Fruit fly (Drosophila melanogaster) whole organism: ENCODE measurements around the gene CG8032.

ENCODE experiments used
- CG8478 ChIP-seq: fragments of >200 bp; optimal IDR thresholded peaks from 2 replicates; lab custom pipeline; 2018; ENCODE audit warnings: inconsistent platforms
- Dll ChIP-seq: fragments of >200 bp; optimal IDR thresholded peaks from 2 replicates; lab custom pipeline; 2017
- EcR ChIP-seq, 2 experiments: fragments of >200 bp; optimal IDR thresholded peaks; 2 replicates each; lab custom pipeline; 2017; ENCODE audit warnings: missing biosample characterization in 2 of 2, missing genetic modification characterization in 2 of 2, missing genetic modification reagents in 2 of 2
- pan ChIP-seq: fragments of >200 bp; optimal IDR thresholded peaks from 2 replicates; lab custom pipeline; 2017
- psq ChIP-seq: fragments of >200 bp; optimal IDR thresholded peaks from 2 replicates; lab custom pipeline; 2017
- usp ChIP-seq: fragments of >200 bp; optimal IDR thresholded peaks from 2 replicates; lab custom pipeline; 2017; ENCODE audit warnings: missing biosample characterization, missing genetic modification characterization, mixed read lengths

CG8032 gene

DNA sequence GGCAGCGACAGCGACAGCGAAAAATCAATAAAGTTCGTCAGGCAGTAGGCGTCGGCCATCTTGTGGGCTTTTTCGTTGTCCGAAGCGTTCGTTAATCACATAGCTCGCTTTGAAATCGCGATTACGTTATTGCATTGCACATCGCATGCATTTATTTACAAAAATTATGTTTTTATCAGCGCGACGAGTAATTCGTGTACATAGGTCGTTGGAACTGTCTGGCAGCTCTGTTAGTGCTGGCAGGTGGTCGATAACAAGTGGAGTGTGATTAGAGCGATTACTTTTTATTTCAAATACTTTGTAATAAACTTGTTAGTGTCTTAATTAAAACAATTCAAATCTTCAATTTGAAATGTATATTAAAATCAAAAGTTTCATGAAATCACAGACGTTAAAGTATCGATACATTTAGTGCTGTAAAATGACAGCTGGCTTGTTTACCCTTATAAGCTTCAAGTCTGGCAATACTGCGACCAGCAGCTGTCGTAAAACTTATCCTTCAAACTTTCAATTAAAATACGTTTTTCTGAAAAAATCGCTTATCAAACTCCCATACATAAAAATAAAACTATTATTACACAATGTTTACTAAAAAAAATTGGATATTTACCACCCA lies at the start of gene CG8032:
TSS of gene CG8032 (plus strand) at position 448 of the 616 bp plus-strand sequence.
- TF ChIP-seq CG8478 (lab: Kevin White, UChicago) (no peak), usp (no peak), psq (lab: Kevin White, UChicago) (no peak), pan (no peak), EcR (GFP tag; optimal IDR thresholded peaks at IDR 0.05; lab: Kevin White, UChicago) (no peak), Dll (lab: Kevin White, UChicago) (no peak)

DNA sequence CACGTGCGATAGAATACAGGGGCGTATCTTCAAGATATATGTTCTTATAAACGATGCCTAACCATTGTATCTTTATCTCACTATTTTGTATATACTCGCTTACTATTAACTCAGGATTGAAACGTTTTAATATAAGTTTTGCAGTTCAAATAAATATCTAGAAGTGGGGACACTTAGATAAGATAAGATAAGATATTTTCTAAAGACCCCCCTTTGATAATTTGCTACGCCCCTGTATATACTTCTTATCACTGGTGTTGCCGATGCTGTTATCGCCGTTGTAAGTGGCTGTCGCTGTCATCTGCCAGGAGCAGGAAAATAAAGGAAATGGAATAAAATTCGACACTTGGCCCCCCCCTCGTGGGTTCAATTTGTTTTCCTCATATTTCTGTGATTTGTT lies 47.8 kb upstream of the CG8032 start:
- TF ChIP-seq pan = no peak
- TF ChIP-seq psq (lab: Kevin White, UChicago) = no peak

DNA sequence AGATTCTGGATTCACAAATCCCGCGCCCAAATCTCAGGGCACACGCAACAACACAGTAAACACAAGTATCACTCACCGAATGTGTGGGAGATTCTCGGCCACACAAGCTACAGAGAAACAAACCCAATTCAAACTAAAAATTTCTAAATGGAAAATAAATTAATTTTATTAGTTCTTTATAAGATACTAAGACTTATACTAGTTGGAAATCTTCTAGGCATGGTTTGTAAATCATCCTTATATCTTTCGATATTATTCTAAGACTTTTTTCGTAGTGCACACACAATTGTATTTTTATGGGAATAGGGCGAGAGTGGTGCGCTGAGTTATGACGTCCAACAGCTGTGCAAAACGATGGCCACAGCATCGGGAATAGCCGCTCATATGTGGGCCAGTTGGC lies 44.8 kb upstream of the CG8032 start:
- TF ChIP-seq usp (no peak), Dll (lab: Kevin White, UChicago) (no peak), EcR (GFP tag; optimal IDR thresholded peaks at IDR 0.05; lab: Kevin White, UChicago) (no peak), pan (no peak), psq (lab: Kevin White, UChicago) (no peak), CG8478 (lab: Kevin White, UChicago) (no peak)

DNA sequence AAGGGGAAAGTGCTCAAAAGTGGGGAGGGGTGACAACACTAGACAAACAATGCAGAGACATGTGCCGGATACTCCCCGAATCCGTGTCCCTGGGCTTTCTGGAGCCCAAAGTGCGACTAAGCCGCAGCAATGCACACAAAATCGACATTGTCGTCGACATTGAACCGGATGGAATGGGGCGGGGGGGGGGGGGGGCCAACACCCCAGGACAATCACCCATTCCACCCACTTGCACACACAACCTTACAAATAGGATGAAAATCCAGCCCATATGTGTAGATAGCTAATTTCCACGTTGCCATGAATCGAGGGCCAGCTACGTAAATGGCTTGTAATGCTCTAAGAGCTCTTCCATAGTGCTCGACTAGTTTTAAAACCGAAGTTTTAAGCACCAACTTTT lies 43.2 kb upstream of the CG8032 start:
- no peak for TF ChIP-seq CG8478 (lab: Kevin White, UChicago)
- no peak for TF ChIP-seq usp
- TF ChIP-seq EcR (GFP tag; optimal IDR thresholded peaks at IDR 0.05; lab: Kevin White, UChicago) = no peak
- no peak for TF ChIP-seq pan
- no peak for TF ChIP-seq Dll (lab: Kevin White, UChicago)
- no peak for TF ChIP-seq psq (lab: Kevin White, UChicago)

DNA sequence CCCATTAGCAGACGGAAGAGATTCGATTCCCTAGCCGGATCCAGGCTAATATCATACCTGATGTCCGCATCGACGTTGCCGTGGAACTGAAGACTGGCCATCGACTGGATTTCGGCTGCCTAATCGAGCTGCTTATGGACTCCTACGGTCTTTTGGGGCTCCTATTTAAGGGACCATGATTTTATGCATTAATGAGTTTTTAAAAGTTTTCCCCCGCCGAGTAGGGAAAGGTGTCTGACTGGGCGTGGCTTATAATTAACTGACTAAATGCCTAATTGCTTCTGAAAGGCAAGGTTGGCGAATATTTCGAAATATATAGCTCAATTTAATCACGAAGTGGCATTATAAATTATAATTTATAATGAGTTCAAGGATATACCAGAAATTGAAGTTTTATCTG lies 28.1 kb upstream of the CG8032 start, which contains the start of gene Or85e:
TSS of gene Or85e (minus strand) at position 101 of the 400 bp plus-strand sequence.
- TF ChIP-seq Dll (lab: Kevin White, UChicago) = no peak
- TF ChIP-seq EcR (GFP tag; optimal IDR thresholded peaks at IDR 0.05; lab: Kevin White, UChicago) = no peak
- TF ChIP-seq psq (lab: Kevin White, UChicago) = no peak
- TF ChIP-seq pan = no peak
- no peak for TF ChIP-seq CG8478 (lab: Kevin White, UChicago)
- no peak for TF ChIP-seq usp

DNA sequence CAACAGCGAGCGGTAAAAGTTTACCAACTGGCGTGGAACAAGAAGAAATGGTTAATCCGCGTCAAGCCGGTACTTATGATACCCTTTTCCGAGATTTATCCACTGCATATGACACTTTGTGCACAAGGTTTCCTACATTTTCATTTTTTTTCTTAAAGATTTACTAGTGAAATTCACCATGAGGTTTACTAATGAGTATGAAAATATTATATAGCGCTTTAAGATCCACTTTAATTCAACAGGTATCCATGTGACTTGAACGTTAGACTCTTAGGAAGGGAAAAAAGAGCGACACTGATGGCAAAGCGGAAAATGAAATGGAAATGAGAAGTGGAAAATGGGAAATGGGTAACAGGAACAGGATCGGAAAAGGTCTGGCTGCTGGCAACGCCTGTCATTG lies 25.3 kb upstream of the CG8032 start:
- no peak for TF ChIP-seq EcR (GFP tag; optimal IDR thresholded peaks at IDR 0.05; lab: Kevin White, UChicago)
- no peak for TF ChIP-seq CG8478 (lab: Kevin White, UChicago)
- no peak for TF ChIP-seq psq (lab: Kevin White, UChicago)

DNA sequence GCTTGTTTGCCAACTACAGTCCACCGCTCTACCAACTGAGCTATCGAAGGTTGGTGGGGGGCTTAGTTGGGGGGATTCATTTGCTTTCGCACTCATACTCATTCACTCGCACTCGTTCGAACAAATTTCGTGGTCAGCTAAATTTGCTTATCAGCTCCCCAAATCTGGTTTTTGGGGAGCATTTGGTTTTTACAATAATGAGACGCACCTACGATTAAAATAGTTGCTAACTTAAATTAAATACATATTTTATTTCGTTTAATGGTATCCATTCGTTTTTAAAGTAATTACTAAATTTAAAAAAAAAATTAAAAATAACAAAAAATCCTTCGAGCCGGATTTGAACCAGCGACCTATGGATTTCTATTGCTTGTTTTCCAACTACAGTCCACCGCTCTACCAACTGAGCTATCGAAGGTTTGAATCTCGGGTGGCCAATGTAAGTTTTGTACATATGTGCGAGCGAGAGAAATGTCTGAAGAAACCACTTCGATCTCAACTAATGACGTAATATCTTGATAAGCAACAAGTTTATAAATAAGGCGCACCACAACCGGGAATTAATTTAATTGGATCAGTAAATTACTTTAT lies 21.4 kb upstream of the CG8032 start:
- TF ChIP-seq EcR (GFP tag; optimal IDR thresholded peaks at IDR 0.05; lab: Kevin White, UChicago) (no peak), pan (no peak), CG8478 (lab: Kevin White, UChicago) (no peak), psq (lab: Kevin White, UChicago) (no peak), usp (no peak), Dll (lab: Kevin White, UChicago) (no peak)

DNA sequence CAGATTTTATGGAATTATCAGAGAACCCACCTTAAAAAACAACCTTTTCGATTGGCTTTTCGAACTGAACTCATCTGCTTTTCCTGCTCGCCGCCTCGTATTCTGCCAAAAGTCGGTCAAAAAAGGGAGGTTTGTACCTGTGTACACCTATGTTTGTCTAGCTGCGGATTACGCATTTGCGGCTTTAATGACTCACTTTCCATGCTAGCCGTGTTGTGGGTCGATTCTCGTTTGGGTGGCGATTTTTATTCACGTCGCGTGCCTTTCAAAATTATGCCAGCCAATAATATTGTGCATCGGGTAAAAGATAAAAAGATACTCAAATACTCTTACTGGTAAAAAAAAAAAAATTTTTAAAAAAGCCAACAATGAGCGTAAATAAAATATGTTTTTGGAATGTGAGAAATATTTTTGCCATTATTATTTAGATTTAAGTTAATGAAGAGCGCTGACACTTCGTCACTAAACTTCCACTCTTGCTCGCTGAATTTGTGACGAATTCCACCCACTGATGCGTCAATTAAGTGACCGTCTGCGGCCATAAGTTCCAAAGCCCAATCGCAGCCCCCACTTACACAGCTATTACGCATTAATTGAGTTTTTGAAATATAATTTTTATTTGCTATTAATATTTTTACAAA lies 18.2 kb upstream of the CG8032 start, which contains the start of gene Cyp313b1:
TSS of gene Cyp313b1 (minus strand) at position 71 of the 641 bp plus-strand sequence.
- TF ChIP-seq psq (lab: Kevin White, UChicago) (no peak), usp (no peak), pan (no peak), Dll (lab: Kevin White, UChicago) (no peak), EcR (GFP tag; optimal IDR thresholded peaks at IDR 0.05; lab: Kevin White, UChicago) (no peak), CG8478 (lab: Kevin White, UChicago) (no peak)

DNA sequence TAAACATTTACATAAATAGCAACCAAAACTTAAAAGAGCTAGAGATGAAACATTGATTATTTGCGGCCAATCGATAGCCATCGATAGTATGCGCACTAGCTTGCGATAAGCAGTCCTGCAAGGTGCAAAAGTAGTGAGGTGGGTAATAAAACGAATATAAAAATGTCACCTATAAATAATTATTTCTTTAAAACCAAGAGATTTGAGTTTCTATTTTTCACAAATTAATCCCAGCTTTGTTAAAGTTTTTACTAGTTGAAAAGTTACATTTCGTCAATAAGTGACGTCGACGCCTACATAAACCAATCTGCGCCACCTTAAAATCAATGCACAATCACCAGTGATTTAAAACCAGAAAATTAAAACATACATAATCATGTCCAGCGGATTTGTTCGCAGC lies 13.2 kb upstream of the CG8032 start, which contains the start of the genes Mkk4 and SLIRP2:
TSS of gene Mkk4 (minus strand) at position 56 of the 400 bp plus-strand sequence.
TSS of gene SLIRP2 (plus strand) at position 344 of the 400 bp plus-strand sequence.
- TF ChIP-seq usp (no peak), psq (lab: Kevin White, UChicago) (no peak), EcR (GFP tag; optimal IDR thresholded peaks at IDR 0.05; lab: Kevin White, UChicago) (no peak), CG8478 (lab: Kevin White, UChicago) (no peak), pan (no peak), Dll (lab: Kevin White, UChicago) (no peak)

DNA sequence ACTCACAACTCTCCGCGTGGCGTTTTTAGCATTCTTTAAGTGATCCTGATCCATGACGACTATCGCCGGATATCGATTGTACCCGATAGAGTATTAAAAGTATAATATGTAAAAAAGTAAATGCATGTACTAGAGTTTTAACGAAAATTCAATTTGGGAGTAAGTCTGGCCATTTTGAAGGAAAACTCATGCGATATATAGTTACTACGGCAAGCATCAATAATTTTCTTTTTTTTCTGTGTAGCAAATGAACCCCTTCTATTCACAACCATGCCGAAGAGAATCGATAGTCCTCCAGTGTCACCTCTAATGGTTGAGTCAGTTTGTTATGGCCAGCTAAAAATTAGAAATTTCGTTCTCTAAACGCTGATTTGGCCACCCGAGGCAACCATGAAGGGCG lies 11.2 kb upstream of the CG8032 start, which contains the start of the genes Sys1 and Dhod:
TSS of gene Sys1 (plus strand) at position 91 of the 400 bp plus-strand sequence.
TSS of gene Dhod (minus strand) at position 186 of the 400 bp plus-strand sequence.
- no peak for TF ChIP-seq EcR (GFP tag; optimal IDR thresholded peaks at IDR 0.05; lab: Kevin White, UChicago)
- TF ChIP-seq usp = no peak
- TF ChIP-seq CG8478 (lab: Kevin White, UChicago) = no peak
- TF ChIP-seq pan = no peak
- no peak for TF ChIP-seq Dll (lab: Kevin White, UChicago)
- TF ChIP-seq psq (lab: Kevin White, UChicago) = no peak

DNA sequence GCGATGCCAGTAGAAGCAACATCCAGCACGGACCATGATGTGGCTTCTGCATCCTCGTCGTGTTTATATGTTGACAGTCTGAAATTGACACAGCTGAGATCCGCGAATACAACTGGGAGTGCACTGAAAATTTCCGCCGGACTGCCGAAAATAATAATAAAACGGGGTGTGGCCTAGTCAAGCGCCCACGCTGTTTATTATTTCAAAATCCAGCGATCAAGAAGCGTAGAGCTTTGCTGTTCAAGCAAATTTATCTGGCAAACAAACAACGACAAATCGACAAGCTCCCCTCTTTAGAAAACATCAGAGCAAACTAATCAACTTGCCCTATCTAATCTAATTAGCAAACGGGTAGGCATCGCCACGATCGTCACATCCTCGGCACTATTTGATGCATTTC lies 9.9 kb upstream of the CG8032 start:
- TF ChIP-seq Dll (lab: Kevin White, UChicago) = no peak
- no peak for TF ChIP-seq CG8478 (lab: Kevin White, UChicago)
- no peak for TF ChIP-seq pan
- no peak for TF ChIP-seq psq (lab: Kevin White, UChicago)
- no peak for TF ChIP-seq usp
- TF ChIP-seq EcR (GFP tag; optimal IDR thresholded peaks at IDR 0.05; lab: Kevin White, UChicago) = no peak

DNA sequence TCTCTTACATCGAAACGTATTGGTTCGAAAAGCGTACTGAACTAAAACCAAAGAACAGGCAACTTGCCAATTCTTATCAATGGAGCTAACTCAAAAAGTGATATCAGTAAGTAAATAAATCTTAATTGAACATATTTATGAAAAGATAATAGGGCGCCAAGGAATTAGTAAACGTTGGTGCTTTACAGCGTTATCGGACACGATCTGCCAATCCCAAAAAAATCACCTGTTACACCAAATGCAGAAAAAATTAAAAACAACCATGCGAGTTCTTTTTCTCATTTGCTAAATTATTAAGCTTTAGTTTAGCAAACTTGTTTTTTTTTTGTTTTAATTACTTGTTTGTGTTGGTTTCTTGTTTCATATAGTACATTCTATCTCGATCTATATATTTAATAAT lies 9.2 kb upstream of the CG8032 start, which contains the start of gene CG42489:
TSS of gene CG42489 (minus strand) at position 101 of the 400 bp plus-strand sequence.
- no peak for TF ChIP-seq Dll (lab: Kevin White, UChicago)
- TF ChIP-seq psq (lab: Kevin White, UChicago) = no peak
- TF ChIP-seq CG8478 (lab: Kevin White, UChicago) = no peak
- TF ChIP-seq pan = no peak
- TF ChIP-seq EcR (GFP tag; optimal IDR thresholded peaks at IDR 0.05; lab: Kevin White, UChicago) = no peak
